Fruit fly (Drosophila melanogaster): ENCODE measurements around the gene bam.

The bam gene

dm6 chr3R:25292864-25293284 is 48.0 kb upstream of the bam start, which contains the start of gene CG31098:
CG31098 (minus strand) TSS chr3R:25292977.
- TF ChIP-seq bcd (GFP tag; optimal IDR thresholded peaks at IDR 0.05) (no peak), CG32772 (GFP tag; IDR thresholded peaks at IDR 0.05) (no peak), cwo (GFP tag; optimal IDR thresholded peaks at IDR 0.05) (peak; percentile 62), CG30431 (GFP tag; optimal IDR thresholded peaks at IDR 0.05) (no peak), Ets97D (GFP tag; optimal IDR thresholded peaks at IDR 0.05) (no peak), sna (GFP tag; IDR thresholded peaks at IDR 0.05; ENCODE audit: partially characterized antibody) (no peak), H15 (GFP tag; IDR thresholded peaks at IDR 0.05) (no peak), pros (GFP tag; optimal IDR thresholded peaks at IDR 0.05) (no peak), B-H2 (GFP tag; optimal IDR thresholded peaks at IDR 0.05) (peak; percentile 61), ro (GFP tag; IDR thresholded peaks at IDR 0.05) (no peak), CG13296 (GFP tag; optimal IDR thresholded peaks at IDR 0.05) (peak; percentile 70), NC2α (GFP tag; optimal IDR thresholded peaks at IDR 0.05) (no peak), Mrtf (GFP tag; IDR thresholded peaks at IDR 0.05) (no peak), CG18476 (GFP tag; optimal IDR thresholded peaks at IDR 0.05) (no peak), ab (GFP tag; optimal IDR thresholded peaks at IDR 0.05) (no peak), CG9609 (GFP tag; optimal IDR thresholded peaks at IDR 0.05) (no peak), gem (tag; optimal IDR thresholded peaks at IDR 0.05) (peak; percentile 31), Hmx (GFP tag; optimal IDR thresholded peaks at IDR 0.05) (no peak), CG6791 (GFP tag; IDR thresholded peaks at IDR 0.05; ENCODE audit: partially characterized antibody) (no peak), fd64A (GFP tag; optimal IDR thresholded peaks at IDR 0.05) (no peak), Ssrp (tag; optimal IDR thresholded peaks at IDR 0.05) (no peak), Myb (GFP tag; optimal IDR thresholded peaks at IDR 0.05) (no peak), cato (GFP tag; optimal IDR thresholded peaks at IDR 0.05; ENCODE audit: borderline replicate concordance) (no peak), grn (GFP tag; optimal IDR thresholded peaks at IDR 0.05) (no peak), lilli (GFP tag; optimal IDR thresholded peaks at IDR 0.05) (no peak), Oaz (GFP tag; IDR thresholded peaks at IDR 0.05) (no peak), gcm (GFP tag; optimal IDR thresholded peaks at IDR 0.05) (no peak), Lim3 (GFP tag; IDR thresholded peaks at IDR 0.05) (no peak), CG12391 (tag; optimal IDR thresholded peaks at IDR 0.05) (no peak), sug (tag; optimal IDR thresholded peaks at IDR 0.05) (peak; percentile 90), ewg (GFP tag; optimal IDR thresholded peaks at IDR 0.05) (no peak), Tbp (GFP tag; optimal IDR thresholded peaks at IDR 0.05) (no peak), az2 (GFP tag; optimal IDR thresholded peaks at IDR 0.05) (no peak), CG8290 (GFP tag; optimal IDR thresholded peaks at IDR 0.05) (no peak), CG8290 (tag; optimal IDR thresholded peaks at IDR 0.05) (peak in 1 of 2 experiments; percentile 11), Awh (GFP tag; IDR thresholded peaks at IDR 0.05) (no peak), CG34376 (GFP tag; optimal IDR thresholded peaks at IDR 0.05) (peak; percentile 87), CG13287 (GFP tag; IDR thresholded peaks at IDR 0.05; ENCODE audit: partially characterized antibody) (peak; percentile 63; the same call in 1 of the 2 replicates), mirr (GFP tag; optimal IDR thresholded peaks at IDR 0.05) (peak; percentile 76), CG9817 (tag; optimal IDR thresholded peaks at IDR 0.05) (no peak), Mes4 (GFP tag; optimal IDR thresholded peaks at IDR 0.05) (no peak), chinmo (GFP tag; IDR thresholded peaks at IDR 0.05; ENCODE audit: partially characterized antibody) (peak; percentile 81; the same call in 2 of the 4 replicates), CG13775 (GFP tag; optimal IDR thresholded peaks at IDR 0.05) (no peak), dm (GFP tag; optimal IDR thresholded peaks at IDR 0.05) (no peak), CG12744 (GFP tag; optimal IDR thresholded peaks at IDR 0.05) (no peak), CG3995 (GFP tag; optimal IDR thresholded peaks at IDR 0.05) (peak; percentile 72), CG6654 (GFP tag; optimal IDR thresholded peaks at IDR 0.05) (no peak), CG18599 (GFP tag; optimal IDR thresholded peaks at IDR 0.05) (peak; percentile 48), zen2 (GFP tag; IDR thresholded peaks at IDR 0.05; ENCODE audit: partially characterized antibody) (no peak), klu (GFP tag; IDR thresholded peaks at IDR 0.05) (no peak), Optix (GFP tag; IDR thresholded peaks at IDR 0.05) (0 out of 3 replicates have a peak, but pooled peaks have one; percentile 18), odd (GFP tag; optimal IDR thresholded peaks at IDR 0.05) (peak; percentile 53)
